Worm (Caenorhabditis elegans) whole organism, L3 larva: ENCODE data around the gene cest-17.

ENCODE experiments used
- elt-2 ChIP-seq: sonication (generic microtip); optimal IDR thresholded peaks from 2 replicates; lab custom pipeline; 2016; ENCODE audit warnings: missing genetic modification reagents, mild to moderate bottlenecking, missing genetic modification characterization, missing compliant biosample characterization
- lin-39 ChIP-seq: fragments of 150-350 bp; optimal IDR thresholded peaks from 2 replicates; lab custom pipeline; 2018; ENCODE audit warnings: missing biosample characterization, missing genetic modification reagents, missing genetic modification characterization
- nhr-23 ChIP-seq: fragments of 150-350 bp; optimal IDR thresholded peaks from 2 replicates; lab custom pipeline; 2014; ENCODE audit warnings: missing biosample characterization, missing genetic modification reagents, missing genetic modification characterization
- snpc-4 ChIP-seq: fragments of 150-350 bp; optimal IDR thresholded peaks from 2 replicates; lab custom pipeline; 2014; ENCODE audit warnings: missing biosample characterization, missing genetic modification characterization
- ztf-4 ChIP-seq: fragments of 150-350 bp; optimal IDR thresholded peaks from 2 replicates; lab custom pipeline; 2014; ENCODE audit warnings: missing biosample characterization, missing genetic modification characterization

DNA sequence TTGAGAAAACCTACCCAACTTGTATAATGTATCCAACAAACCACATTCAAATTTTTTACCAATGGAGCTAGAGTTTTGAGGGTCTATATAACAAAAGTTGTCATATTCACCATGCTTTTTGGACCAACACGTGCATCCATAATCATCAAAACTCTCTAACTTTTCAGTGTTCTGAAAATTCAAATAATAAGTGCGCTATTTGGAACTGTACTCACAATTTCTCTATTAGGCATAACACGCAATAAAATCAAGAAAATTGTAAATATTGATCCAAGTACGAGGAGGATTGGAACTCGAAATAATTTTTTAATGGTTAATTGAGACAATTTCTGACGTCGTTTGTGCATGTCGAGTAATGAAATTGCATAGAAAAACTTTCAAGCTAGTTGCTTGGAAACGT, 36.8 kb downstream of the cest-17 start, which contains the start of gene C16D9.3:
- TF ChIP-seq lin-39 (tag; lab: Kevin White, UChicago): no peak
- TF ChIP-seq ztf-4 (tag; lab: Kevin White, UChicago): no peak
- TF ChIP-seq snpc-4 (tag; lab: Kevin White, UChicago): no peak
- TF ChIP-seq elt-2 (tag; lab: Kevin White, UChicago): no peak
- no peak for TF ChIP-seq nhr-23
